Worm (Caenorhabditis elegans) whole organism, L4 larva: ENCODE results near the gene ret-1.

Experiments
- attf-4 ChIP-seq: sonication (generic microtip); optimal IDR thresholded peaks from 3 replicates; lab custom pipeline; 2017; ENCODE audit warnings: missing biosample characterization, missing genetic modification characterization
- ceh-20 ChIP-seq: fragments of 200-800 bp; sonication (Bioruptor generic); IDR thresholded peaks from 2 replicates; pipeline ENCODE4 v1.3.6; 2022; ENCODE audit warnings: missing genetic modification reagents, missing genetic modification characterization, missing compliant biosample characterization
- ces-1 ChIP-seq: fragments of 150-350 bp; sonication (generic microtip); optimal IDR thresholded peaks from 4 replicates; lab custom pipeline; 2014; ENCODE audit warnings: missing biosample characterization, missing genetic modification reagents, missing genetic modification characterization
- daf-16 ChIP-seq, 3 experiments: sonication (generic microtip); optimal IDR thresholded peaks; 2 replicates each; lab custom pipeline; 2016 to 2017; ENCODE audit warnings: missing genetic modification characterization in 3 of 3, missing genetic modification reagents in 3 of 3, mild to moderate bottlenecking in 2 of 3, missing compliant biosample characterization in 2 of 3, missing biosample characterization in 1 of 3, moderate library complexity in 1 of 3
- daf-8 ChIP-seq: fragments of 200-800 bp; sonication (Bioruptor generic); IDR thresholded peaks from 2 replicates; pipeline ENCODE4 v1.3.6; 2022; ENCODE audit warnings: missing genetic modification characterization, missing compliant biosample characterization
- dmd-6 ChIP-seq: fragments of 200-800 bp; sonication (Bioruptor generic); IDR thresholded peaks from 2 replicates; pipeline ENCODE4 v1.3.6; 2022; ENCODE audit warnings: missing genetic modification reagents, missing genetic modification characterization, missing compliant biosample characterization
- dmd-8 ChIP-seq: fragments of 200-800 bp; sonication (Bioruptor generic); IDR thresholded peaks from 2 replicates; pipeline ENCODE4 v1.3.6; 2022; ENCODE audit warnings: missing genetic modification characterization, missing compliant biosample characterization
- duxl-1 ChIP-seq: sonication (generic microtip); optimal IDR thresholded peaks from 2 replicates; lab custom pipeline; 2016; ENCODE audit warnings: mild to moderate bottlenecking, missing genetic modification characterization, moderate library complexity, missing compliant biosample characterization; ENCODE audit not compliant: poor library complexity
- dve-1 ChIP-seq: sonication (generic microtip); optimal IDR thresholded peaks from 2 replicates; lab custom pipeline; 2017; ENCODE audit warnings: antibody characterized with exemption, mild to moderate bottlenecking, missing genetic modification characterization, missing compliant biosample characterization; ENCODE audit not compliant: insufficient read depth
- egl-43 ChIP-seq: fragments of 200-800 bp; sonication (Bioruptor generic); IDR thresholded peaks from 2 replicates; pipeline ENCODE4 v1.3.6; 2022; ENCODE audit warnings: missing genetic modification reagents, missing genetic modification characterization, missing compliant biosample characterization
- hif-1 ChIP-seq, 2 experiments: sonication (generic microtip); optimal IDR thresholded peaks; 2 replicates each; lab custom pipeline; 2016 to 2017; ENCODE audit warnings: missing compliant biosample characterization in 2 of 2, missing genetic modification characterization in 2 of 2, missing genetic modification reagents in 2 of 2, missing genotype in 2 of 2, mild to moderate bottlenecking in 1 of 2
- hlh-11 ChIP-seq: fragments of 200-800 bp; sonication (Bioruptor generic); optimal IDR thresholded peaks from 2 replicates; lab custom pipeline; 2018; ENCODE audit warnings: mild to moderate bottlenecking, missing genetic modification characterization, missing compliant biosample characterization
- hlh-30 ChIP-seq: sonication (generic microtip); optimal IDR thresholded peaks from 2 replicates; lab custom pipeline; 2017; ENCODE audit warnings: antibody characterized with exemption, mild to moderate bottlenecking, missing genetic modification characterization, missing compliant biosample characterization; ENCODE audit not compliant: insufficient read depth
- hmg-1.1 ChIP-seq: fragments of 200-800 bp; sonication (Bioruptor generic); IDR thresholded peaks from 2 replicates; pipeline ENCODE4 v1.3.6; 2022; ENCODE audit warnings: missing genetic modification reagents, missing genetic modification characterization, missing compliant biosample characterization
- lsy-2 ChIP-seq, 2 experiments: fragments of 150-350 bp in 1 of 2; sonication (generic microtip) in 1 of 2; optimal IDR thresholded peaks; 2 replicates each; lab custom pipeline; 2014 to 2017; ENCODE audit warnings: missing biosample characterization in 2 of 2, missing genetic modification characterization in 2 of 2
- mdl-1 ChIP-seq, 2 experiments: fragments of 150-350 bp in 1 of 2; sonication (generic microtip) in 1 of 2; optimal IDR thresholded peaks; 2 replicates each; lab custom pipeline; 2014 to 2017; ENCODE audit warnings: missing biosample characterization in 2 of 2, missing genetic modification characterization in 2 of 2
- mes-2 ChIP-seq: sonication (generic microtip); optimal IDR thresholded peaks from 2 replicates; lab custom pipeline; 2016; ENCODE audit warnings: missing genotype, mild to moderate bottlenecking, missing genetic modification characterization, missing compliant biosample characterization; ENCODE audit not compliant: poor library complexity, severe bottlenecking
- mxl-3 ChIP-seq: fragments of 200-800 bp; sonication (Bioruptor generic); optimal IDR thresholded peaks from 2 replicates; lab custom pipeline; 2018; ENCODE audit warnings: mild to moderate bottlenecking, missing genetic modification characterization, missing compliant biosample characterization
- nhr-102 ChIP-seq: sonication (generic microtip); optimal IDR thresholded peaks from 2 replicates; lab custom pipeline; 2016; ENCODE audit warnings: mild to moderate bottlenecking, missing genetic modification characterization, moderate library complexity, missing compliant biosample characterization
- nhr-11 ChIP-seq: fragments of 150-350 bp; optimal IDR thresholded peaks from 2 replicates; lab custom pipeline; 2014; ENCODE audit warnings: missing biosample characterization, missing genetic modification characterization
- nhr-28 ChIP-seq: fragments of 150-350 bp; optimal IDR thresholded peaks from 2 replicates; lab custom pipeline; 2014; ENCODE audit warnings: missing biosample characterization, missing genetic modification characterization
- nhr-42 ChIP-seq: fragments of 200-800 bp; sonication (Bioruptor generic); IDR thresholded peaks from 2 replicates; pipeline ENCODE4 v1.3.6; 2022; ENCODE audit warnings: missing genetic modification characterization, missing compliant biosample characterization
- nhr-48 ChIP-seq: sonication (generic microtip); optimal IDR thresholded peaks from 2 replicates; lab custom pipeline; 2016; ENCODE audit warnings: mild to moderate bottlenecking, missing genetic modification characterization, missing compliant biosample characterization
- nhr-6 ChIP-seq: fragments of 150-350 bp; optimal IDR thresholded peaks from 2 replicates; lab custom pipeline; 2014; ENCODE audit warnings: missing biosample characterization, missing genetic modification characterization
- nhr-76 ChIP-seq: fragments of 150-350 bp; optimal IDR thresholded peaks from 2 replicates; lab custom pipeline; 2014; ENCODE audit warnings: missing biosample characterization, missing genetic modification characterization
- nhr-77 ChIP-seq: fragments of 150-350 bp; optimal IDR thresholded peaks from 2 replicates; lab custom pipeline; 2014; ENCODE audit warnings: missing biosample characterization, missing genetic modification characterization
- php-3 ChIP-seq: fragments of 200-800 bp; sonication (Bioruptor generic); IDR thresholded peaks from 2 replicates; pipeline ENCODE4 v1.3.6; 2022; ENCODE audit warnings: missing genetic modification reagents, missing genetic modification characterization, missing compliant biosample characterization
- pqm-1 ChIP-seq: sonication (generic microtip); optimal IDR thresholded peaks from 2 replicates; lab custom pipeline; 2017; ENCODE audit warnings: missing biosample characterization, missing genetic modification characterization
- sdz-12 ChIP-seq: fragments of 200-800 bp; sonication (Bioruptor generic); optimal IDR thresholded peaks from 2 replicates; lab custom pipeline; 2018; ENCODE audit warnings: mild to moderate bottlenecking, missing genetic modification characterization, missing compliant biosample characterization
- set-16 ChIP-seq: fragments of 200-800 bp; sonication (Bioruptor generic); IDR thresholded peaks from 2 replicates; pipeline ENCODE4 v1.3.6; 2022; ENCODE audit warnings: missing genetic modification reagents, missing genetic modification characterization, missing compliant biosample characterization
- spr-3 ChIP-seq: fragments of 200-800 bp; sonication (Bioruptor generic); optimal IDR thresholded peaks from 2 replicates; lab custom pipeline; 2018; ENCODE audit warnings: mild to moderate bottlenecking, missing genetic modification characterization, missing compliant biosample characterization
- tra-1 ChIP-seq: fragments of 200-800 bp; sonication (Bioruptor generic); IDR thresholded peaks from 2 replicates; pipeline ENCODE4 v1.3.6; 2022; ENCODE audit warnings: missing genetic modification reagents, missing genetic modification characterization, missing compliant biosample characterization
- vab-7 ChIP-seq: fragments of 200-800 bp; sonication (Bioruptor generic); IDR thresholded peaks from 2 replicates; pipeline ENCODE4 v1.3.6; 2022; ENCODE audit warnings: missing genetic modification reagents, missing genetic modification characterization, missing compliant biosample characterization
- zfp-3 ChIP-seq: fragments of 200-800 bp; sonication (Bioruptor generic); conservative IDR thresholded peaks from 2 replicates; pipeline ENCODE4 v1.3.6; 2022; ENCODE audit warnings: missing genetic modification reagents, missing genetic modification characterization, missing compliant biosample characterization

The ret-1 gene

ce11 chrV:14847291-14847915 lies at the start of gene ret-1:
TSS of gene ret-1 (minus strand) at chrV:14847413.
- peak in 1 of 2 experiments; percentile 44 for TF ChIP-seq mdl-1 (tag; optimal IDR thresholded peaks at IDR 0.05; lab: Kevin White, UChicago)
- TF ChIP-seq lsy-2 (tag; optimal IDR thresholded peaks at IDR 0.05; lab: Kevin White, UChicago), result peak in 1 of 2 experiments; percentile 8
- TF ChIP-seq nhr-11 (tag; lab: Kevin White, UChicago), result peak; percentile 52
- no peak for TF ChIP-seq ces-1 (GFP tag; lab: Kevin White, UChicago)
- TF ChIP-seq hif-1 (tag; optimal IDR thresholded peaks at IDR 0.05; lab: Kevin White, UChicago), result peak in 1 of 2 experiments; percentile 21
- no peak for TF ChIP-seq dmd-8 (GFP tag; lab: Robert Waterston, UW)
- TF ChIP-seq php-3 (GFP tag; lab: Robert Waterston, UW), result 0 out of 2 replicates have a peak, but pooled peaks have one; percentile 6
- peak; percentile 56; the same call in 1 of the 2 replicates for TF ChIP-seq tra-1 (GFP tag; lab: Robert Waterston, UW)
- 0 out of 2 replicates have a peak, but pooled peaks have one; percentile 35 for TF ChIP-seq hmg-1.1
- TF ChIP-seq vab-7, result peak; percentile 27; the same call in 1 of the 2 replicates
- peak; percentile 21; the same call in 1 of the 2 replicates for TF ChIP-seq set-16 (GFP tag; lab: Robert Waterston, UW)
- TF ChIP-seq zfp-3 (GFP tag; lab: Robert Waterston, UW), result peak; percentile 55; the same call in 1 of the 2 replicates
- no peak for TF ChIP-seq egl-43 (GFP tag; lab: Robert Waterston, UW)
- TF ChIP-seq sdz-12 (GFP tag; lab: Kevin White, UChicago), result peak; percentile 55
- TF ChIP-seq duxl-1 (tag; lab: Kevin White, UChicago), result no peak
- 0 out of 2 replicates have a peak, but pooled peaks have one; percentile 25 for TF ChIP-seq ceh-20
- peak; percentile 75 for TF ChIP-seq hlh-11
- peak; percentile 90 for TF ChIP-seq hlh-30 (tag; lab: Kevin White, UChicago)
- TF ChIP-seq daf-16 (GFP tag; optimal IDR thresholded peaks at IDR 0.05; lab: Kevin White, UChicago), result peak in 1 of 2 experiments; percentile 45
- TF ChIP-seq daf-16 (tag; optimal IDR thresholded peaks at IDR 0.05; lab: Kevin White, UChicago), result peak; percentile 2

- TF ChIP-seq php-3 (GFP tag; lab: Robert Waterston, UW) (peak; percentile 87), daf-16 (GFP tag; optimal IDR thresholded peaks at IDR 0.05; lab: Kevin White, UChicago) (no peak), daf-16 (tag; optimal IDR thresholded peaks at IDR 0.05; lab: Kevin White, UChicago) (peak; percentile 83), nhr-6 (tag; lab: Kevin White, UChicago) (peak; percentile 66), spr-3 (GFP tag; lab: Kevin White, UChicago) (no peak), nhr-48 (tag; lab: Kevin White, UChicago) (peak; percentile 47), dve-1 (peak; percentile 33), nhr-102 (no peak), mes-2 (tag; lab: Kevin White, UChicago) (peak; percentile 39), nhr-77 (tag; lab: Kevin White, UChicago) (peak; percentile 22), nhr-42 (GFP tag; lab: Robert Waterston, UW) (no peak), hlh-11 (peak; percentile 79), hlh-30 (tag; lab: Kevin White, UChicago) (peak; percentile 20), mxl-3 (GFP tag; lab: Kevin White, UChicago) (peak; percentile 51), pqm-1 (tag; lab: Kevin White, UChicago) (peak; percentile 86), nhr-28 (peak; percentile 73), dmd-6 (peak; percentile 83), nhr-76 (no peak), attf-4 (tag; lab: Kevin White, UChicago) (no peak), hif-1 (tag; optimal IDR thresholded peaks at IDR 0.05; lab: Kevin White, UChicago) (peak; percentile 44 to 71), daf-8 (no peak)
Observed at ce11 chrV:14895557-14895956, 48.3 kb upstream of the ret-1 start, which contains the start of gene mpst-3. TSS of gene mpst-3 (plus strand) at chrV:14895647.
